Fruit fly (Drosophila melanogaster) whole organism, embryonic: Measurements from ENCODE around the gene cno.

ENCODE experiments used
- Abd-B ChIP-seq: fragments of 200-800 bp; sonication (Bioruptor generic); optimal IDR thresholded peaks from 2 replicates; lab custom pipeline; 2018; ENCODE audit warnings: missing biosample characterization, mild to moderate bottlenecking, missing genetic modification characterization, moderate library complexity
- Atf3 ChIP-seq: fragments of 200-800 bp; sonication (Bioruptor generic); optimal IDR thresholded peaks from 3 replicates; lab custom pipeline; 2016; ENCODE audit warnings: missing biosample characterization, missing genetic modification characterization
- CG12104 ChIP-seq: fragments of 200-800 bp; sonication (Bioruptor generic); optimal IDR thresholded peaks from 3 replicates; lab custom pipeline; 2016; ENCODE audit warnings: missing biosample characterization, missing genetic modification characterization
- CG12155 ChIP-seq: fragments of 200-800 bp; sonication (Bioruptor generic); optimal IDR thresholded peaks from 3 replicates; lab custom pipeline; 2016; ENCODE audit warnings: missing biosample characterization, missing genetic modification characterization
- CG12391 ChIP-seq: fragments of 200-800 bp; sonication (Bioruptor generic); optimal IDR thresholded peaks from 3 replicates; lab custom pipeline; 2018; ENCODE audit warnings: missing biosample characterization, mild to moderate bottlenecking, missing genetic modification characterization, moderate library complexity
- CG1529 ChIP-seq: fragments of 200-800 bp; sonication (Bioruptor generic); optimal IDR thresholded peaks from 3 replicates; lab custom pipeline; 2018; ENCODE audit warnings: missing biosample characterization, missing genetic modification characterization
- CG15479 ChIP-seq: fragments of 200-800 bp; sonication (Bioruptor generic); optimal IDR thresholded peaks from 3 replicates; lab custom pipeline; 2019; ENCODE audit warnings: missing biosample characterization, mild to moderate bottlenecking, missing genetic modification characterization, moderate library complexity
- CG17186 ChIP-seq: fragments of 200-800 bp; sonication (Bioruptor generic); optimal IDR thresholded peaks from 3 replicates; lab custom pipeline; 2017; ENCODE audit warnings: missing biosample characterization, missing genetic modification reagents, missing genetic modification characterization
- CG17612 ChIP-seq: fragments of 200-800 bp; sonication (Bioruptor generic); IDR thresholded peaks from 2 replicates; pipeline ENCODE4 v1.3.6; 2022; ENCODE audit warnings: missing biosample characterization, missing genetic modification characterization
- CG1792 ChIP-seq: fragments of 200-800 bp; sonication (Bioruptor generic); optimal IDR thresholded peaks from 2 replicates; lab custom pipeline; 2016; ENCODE audit warnings: missing biosample characterization, missing genetic modification characterization
- CG18764 ChIP-seq: fragments of 200-800 bp; sonication (Bioruptor generic); optimal IDR thresholded peaks from 3 replicates; lab custom pipeline; 2016; ENCODE audit warnings: missing biosample characterization, missing genetic modification characterization
- CG2889 ChIP-seq: fragments of 200-800 bp; sonication (Bioruptor generic); IDR thresholded peaks from 3 replicates; pipeline ENCODE4 v1.3.6; 2022; ENCODE audit warnings: missing biosample characterization, missing genetic modification characterization
- CG3838 ChIP-seq: fragments of 200-800 bp; sonication (Bioruptor generic); optimal IDR thresholded peaks from 3 replicates; lab custom pipeline; 2016; ENCODE audit warnings: missing biosample characterization, missing genetic modification characterization
- CG4282 ChIP-seq: fragments of 200-800 bp; sonication (Bioruptor generic); optimal IDR thresholded peaks from 2 replicates; lab custom pipeline; 2016; ENCODE audit warnings: missing biosample characterization, missing genetic modification characterization
- CG6654 ChIP-seq: fragments of 200-800 bp; sonication (Bioruptor generic); optimal IDR thresholded peaks from 2 replicates; lab custom pipeline; 2017; ENCODE audit warnings: missing biosample characterization, mild to moderate bottlenecking, missing genetic modification characterization
- CG8359 ChIP-seq: fragments of 200-800 bp; sonication (Bioruptor generic); optimal IDR thresholded peaks from 2 replicates; lab custom pipeline; 2017; ENCODE audit warnings: missing biosample characterization, mild to moderate bottlenecking, missing genetic modification characterization, borderline replicate concordance
- CG8388 ChIP-seq: fragments of 200-800 bp; sonication (Bioruptor generic); optimal IDR thresholded peaks from 2 replicates; lab custom pipeline; 2019; ENCODE audit warnings: missing biosample characterization, mild to moderate bottlenecking, missing genetic modification characterization, moderate library complexity
- CG8924 ChIP-seq: fragments of 200-800 bp; optimal IDR thresholded peaks from 3 replicates; lab custom pipeline; 2019; ENCODE audit warnings: missing biosample characterization, mild to moderate bottlenecking, missing genetic modification characterization, moderate library complexity
- CG9932 ChIP-seq: fragments of 200-800 bp; sonication (Bioruptor generic); IDR thresholded peaks from 2 replicates; pipeline ENCODE4 v1.3.6; 2022; ENCODE audit warnings: missing biosample characterization, missing genetic modification characterization
- Chrac-16 ChIP-seq: fragments of 200-800 bp; sonication (Bioruptor generic); optimal IDR thresholded peaks from 3 replicates; lab custom pipeline; 2016; ENCODE audit warnings: missing biosample characterization, missing genetic modification characterization
- CrebB ChIP-seq: fragments of 200-800 bp; sonication (Bioruptor generic); optimal IDR thresholded peaks from 3 replicates; lab custom pipeline; 2018; ENCODE audit warnings: missing biosample characterization, mild to moderate bottlenecking, missing genetic modification characterization
- D ChIP-seq, 2 experiments: fragments of 200-800 bp in 1 of 2; fragments of >200 bp in 1 of 2; sonication (Bioruptor generic) in 1 of 2; optimal IDR thresholded peaks; 2 replicates in 1 of 2; 3 replicates in 1 of 2; lab custom pipeline; 2017; ENCODE audit warnings: mild to moderate bottlenecking in 1 of 2, missing biosample characterization in 1 of 2, missing genetic modification characterization in 1 of 2, missing genetic modification reagents in 1 of 2
- Dp ChIP-seq: fragments of 200-800 bp; sonication (Bioruptor generic); optimal IDR thresholded peaks from 2 replicates; lab custom pipeline; 2018; ENCODE audit warnings: missing biosample characterization, mild to moderate bottlenecking, missing genetic modification characterization, moderate library complexity
- HLH4C ChIP-seq: fragments of 200-800 bp; sonication (Bioruptor generic); IDR thresholded peaks from 3 replicates; pipeline ENCODE4 v1.3.6; 2022; ENCODE audit warnings: missing biosample characterization, missing genetic modification characterization; ENCODE audit not compliant: partially characterized antibody
- Hmr ChIP-seq: fragments of 200-800 bp; sonication (Bioruptor generic); optimal IDR thresholded peaks from 3 replicates; lab custom pipeline; 2017; ENCODE audit warnings: mild to moderate bottlenecking, missing biosample characterization, missing genetic modification reagents, missing genetic modification characterization
- Hmx ChIP-seq: fragments of 200-800 bp; sonication (Bioruptor generic); optimal IDR thresholded peaks from 2 replicates; lab custom pipeline; 2016; ENCODE audit warnings: missing biosample characterization, missing genetic modification characterization
- Hr3 ChIP-seq: fragments of 200-800 bp; sonication (Bioruptor generic); optimal IDR thresholded peaks from 3 replicates; lab custom pipeline; 2016; ENCODE audit warnings: missing biosample characterization, missing genetic modification characterization
- Kr ChIP-seq: fragments of 200-800 bp; sonication (Bioruptor generic); optimal IDR thresholded peaks from 2 replicates; lab custom pipeline; 2017; ENCODE audit warnings: missing biosample characterization, mild to moderate bottlenecking, missing genetic modification characterization
- MTF-1 ChIP-seq: fragments of 200-800 bp; sonication (Bioruptor generic); optimal IDR thresholded peaks from 2 replicates; lab custom pipeline; 2018; ENCODE audit warnings: missing biosample characterization, mild to moderate bottlenecking, missing genetic modification characterization, borderline replicate concordance
- Mes4 ChIP-seq: fragments of 200-800 bp; sonication (Bioruptor generic); optimal IDR thresholded peaks from 2 replicates; lab custom pipeline; 2016; ENCODE audit warnings: missing biosample characterization, missing genetic modification characterization
- Nf-YA ChIP-seq: fragments of 200-800 bp; sonication (Bioruptor generic); IDR thresholded peaks from 2 replicates; pipeline ENCODE4 v1.3.6; 2022; ENCODE audit warnings: missing biosample characterization, missing genetic modification characterization
- NfI ChIP-seq: fragments of 200-800 bp; sonication (Bioruptor generic); optimal IDR thresholded peaks from 3 replicates; lab custom pipeline; 2018; ENCODE audit warnings: missing biosample characterization, mild to moderate bottlenecking, missing genetic modification characterization, moderate library complexity
- Poxn ChIP-seq: fragments of 200-800 bp; sonication (Bioruptor generic); IDR thresholded peaks from 2 replicates; pipeline ENCODE4 v1.3.6; 2022; ENCODE audit warnings: missing biosample characterization, missing genetic modification characterization
- Usf ChIP-seq: fragments of 200-800 bp; sonication (Bioruptor generic); optimal IDR thresholded peaks from 2 replicates; lab custom pipeline; 2017; ENCODE audit warnings: missing genotype, missing biosample characterization, missing genetic modification characterization
- aop ChIP-seq: fragments of 200-800 bp; sonication (Bioruptor generic); IDR thresholded peaks from 2 replicates; pipeline ENCODE4 v1.3.6; 2022; ENCODE audit warnings: missing biosample characterization, missing genetic modification characterization
- croc ChIP-seq: fragments of 200-800 bp; sonication (Bioruptor generic); conservative IDR thresholded peaks from 3 replicates; pipeline ENCODE4 v1.3.6; 2022; ENCODE audit warnings: missing biosample characterization, missing genetic modification characterization
- ems ChIP-seq: fragments of 200-800 bp; sonication (Bioruptor generic); optimal IDR thresholded peaks from 3 replicates; lab custom pipeline; 2016; ENCODE audit warnings: missing biosample characterization, missing genetic modification characterization
- fd64A ChIP-seq: fragments of 200-800 bp; sonication (Bioruptor generic); optimal IDR thresholded peaks from 3 replicates; lab custom pipeline; 2018; ENCODE audit warnings: missing biosample characterization, mild to moderate bottlenecking, missing genetic modification characterization
- gsb ChIP-seq: fragments of 200-800 bp; sonication (Bioruptor generic); IDR thresholded peaks from 2 replicates; pipeline ENCODE4 v1.3.6; 2022; ENCODE audit warnings: missing biosample characterization, missing genetic modification characterization
- gt ChIP-seq: fragments of 200-800 bp; sonication (Bioruptor generic); IDR thresholded peaks from 2 replicates; pipeline ENCODE4 v1.3.6; 2022; ENCODE audit warnings: missing biosample characterization, missing genetic modification characterization
- kah ChIP-seq: fragments of 200-800 bp; sonication (Bioruptor generic); optimal IDR thresholded peaks from 2 replicates; lab custom pipeline; 2018; ENCODE audit warnings: missing biosample characterization, mild to moderate bottlenecking, missing genetic modification characterization
- nerfin-1 ChIP-seq: fragments of 200-800 bp; sonication (Bioruptor generic); optimal IDR thresholded peaks from 3 replicates; lab custom pipeline; 2019; ENCODE audit warnings: missing biosample characterization, mild to moderate bottlenecking, missing genetic modification characterization, moderate library complexity
- nmo ChIP-seq: fragments of 200-800 bp; sonication (Bioruptor generic); optimal IDR thresholded peaks from 2 replicates; lab custom pipeline; 2018; ENCODE audit warnings: missing biosample characterization, mild to moderate bottlenecking, missing genetic modification characterization, moderate library complexity
- otp ChIP-seq: fragments of 200-800 bp; sonication (Bioruptor generic); IDR thresholded peaks from 3 replicates; pipeline ENCODE4, ENCODE4 v1.3.6; 2022; ENCODE audit warnings: missing biosample characterization, missing genetic modification characterization
- phol ChIP-seq: fragments of 200-800 bp; sonication (Bioruptor generic); optimal IDR thresholded peaks from 3 replicates; lab custom pipeline; 2018; ENCODE audit warnings: missing biosample characterization, mild to moderate bottlenecking, missing genetic modification characterization, moderate library complexity
- pita ChIP-seq: fragments of 200-800 bp; sonication (Bioruptor generic); optimal IDR thresholded peaks from 2 replicates; lab custom pipeline; 2017; ENCODE audit warnings: missing biosample characterization, mild to moderate bottlenecking, missing genetic modification characterization
- pzg ChIP-seq: fragments of 200-800 bp; sonication (Bioruptor generic); optimal IDR thresholded peaks from 3 replicates; lab custom pipeline; 2018; ENCODE audit warnings: missing biosample characterization, mild to moderate bottlenecking, missing genetic modification characterization, moderate library complexity
- row ChIP-seq: fragments of 200-800 bp; sonication (Bioruptor generic); IDR thresholded peaks from 3 replicates; pipeline ENCODE4 v1.3.6; 2022; ENCODE audit warnings: missing biosample characterization, missing genetic modification characterization
- sima ChIP-seq: fragments of 200-800 bp; sonication (Bioruptor generic); optimal IDR thresholded peaks from 2 replicates; lab custom pipeline; 2016; ENCODE audit warnings: missing biosample characterization, missing genetic modification characterization
- sqz ChIP-seq: fragments of 200-800 bp; sonication (Bioruptor generic); optimal IDR thresholded peaks from 3 replicates; lab custom pipeline; 2018; ENCODE audit warnings: missing biosample characterization, mild to moderate bottlenecking, missing genetic modification characterization

cno gene

DNA sequence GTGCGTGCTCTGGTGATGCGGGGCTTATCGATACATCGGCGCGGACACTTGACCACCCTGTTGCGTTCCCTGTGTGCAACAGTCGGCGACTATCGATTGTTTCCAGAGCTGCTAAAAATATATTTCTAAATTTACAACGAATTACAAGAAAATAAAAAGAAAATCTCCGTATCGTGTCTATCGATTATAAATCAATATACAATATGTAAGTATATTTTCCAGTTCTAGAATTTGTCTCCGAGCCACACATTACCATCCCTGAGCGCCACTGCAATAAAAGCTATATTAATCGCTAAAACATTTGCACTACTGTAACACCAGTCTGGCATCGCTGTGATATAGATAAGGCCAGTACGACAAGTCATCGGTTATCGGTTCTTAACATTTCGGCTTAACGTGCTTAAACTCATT lies 14.9 kb upstream of the cno start, which contains the start of the genes Kat60 and Mms19 (continued):
- TF ChIP-seq Kr (GFP tag; lab: Kevin White, UChicago) (no peak), CG8359 (GFP tag; lab: Kevin White, UChicago) (no peak), Nf-YA (GFP tag; lab: Robert Waterston, UW) (no peak), Poxn (GFP tag; lab: Robert Waterston, UW) (no peak; the same call in 1 of the 2 replicates), CG17186 (GFP tag; lab: Kevin White, UChicago) (peak; percentile 91), CG9932 (peak; percentile 91), ems (GFP tag; lab: Kevin White, UChicago) (peak; percentile 50), CG8924 (tag; lab: Kevin White, UChicago) (peak; percentile 66), NfI (GFP tag; lab: Kevin White, UChicago) (peak; percentile 40), row (GFP tag; lab: Robert Waterston, UW) (peak; percentile 95), phol (tag; lab: Kevin White, UChicago) (peak; percentile 80), aop (GFP tag; lab: Robert Waterston, UW) (no peak), CG1792 (GFP tag; lab: Kevin White, UChicago) (peak; percentile 14), Abd-B (peak; percentile 71), Hmr (GFP tag; lab: Kevin White, UChicago) (peak; percentile 77), HLH4C (GFP tag; lab: Robert Waterston, UW) (peak; percentile 93), CG12104 (GFP tag; lab: Kevin White, UChicago) (peak; percentile 48), MTF-1 (GFP tag; lab: Kevin White, UChicago) (no peak), Mes4 (GFP tag; lab: Kevin White, UChicago) (peak; percentile 16), CG15479 (GFP tag; lab: Kevin White, UChicago) (peak; percentile 54), nmo (GFP tag; lab: Kevin White, UChicago) (peak; percentile 88), sqz (no peak), CG18764 (GFP tag; lab: Kevin White, UChicago) (peak; percentile 55), CrebB (tag; lab: Kevin White, UChicago) (peak; percentile 6), Hr3 (GFP tag; lab: Kevin White, UChicago) (peak; percentile 62), otp (GFP tag; lab: Robert Waterston, UW) (0 out of 3 replicates have a peak, but pooled peaks have one; percentile 30), fd64A (no peak), croc (GFP tag; lab: Robert Waterston, UW) (peak; percentile 27; the same call in 2 of the 3 replicates), CG2889 (GFP tag; lab: Robert Waterston, UW) (0 out of 3 replicates have a peak, but pooled peaks have one; percentile 37), CG3838 (peak; percentile 78), sima (GFP tag; lab: Kevin White, UChicago) (no peak), Chrac-16 (peak; percentile 72), Atf3 (GFP tag; lab: Kevin White, UChicago) (peak; percentile 56), CG12155 (GFP tag; lab: Kevin White, UChicago) (peak; percentile 66), kah (GFP tag; lab: Kevin White, UChicago) (no peak), CG8388 (peak; percentile 47), gt (no peak), CG17612 (GFP tag; lab: Robert Waterston, UW) (peak; percentile 42; the same call in 1 of the 2 replicates), CG1529 (GFP tag; lab: Kevin White, UChicago) (no peak), CG6654 (GFP tag; lab: Kevin White, UChicago) (no peak), CG4282 (peak; percentile 3), Hmx (GFP tag; lab: Kevin White, UChicago) (no peak), gsb (GFP tag; lab: Robert Waterston, UW) (no peak), Usf (GFP tag; lab: Kevin White, UChicago) (peak; percentile 32), pzg (GFP tag; lab: Kevin White, UChicago) (peak; percentile 88), Dp (GFP tag; lab: Kevin White, UChicago) (peak; percentile 47), CG12391 (tag; lab: Kevin White, UChicago) (peak; percentile 80), pita (GFP tag; lab: Kevin White, UChicago) (no peak), nerfin-1 (tag; lab: Kevin White, UChicago) (peak; percentile 25), D (optimal IDR thresholded peaks at IDR 0.05; lab: Kevin White, UChicago) (no peak), D (GFP tag; optimal IDR thresholded peaks at IDR 0.05; lab: Kevin White, UChicago) (no peak)
